Worm (Caenorhabditis elegans) whole organism, L3 larva: ENCODE measurements around the gene srbc-7.

ENCODE experiments used
- ceh-16 ChIP-seq: sonication (generic microtip); optimal IDR thresholded peaks from 2 replicates; lab custom pipeline; 2017; ENCODE audit warnings: missing biosample characterization, missing genetic modification characterization
- ceh-82 ChIP-seq: fragments of 150-350 bp; optimal IDR thresholded peaks from 2 replicates; lab custom pipeline; 2014; ENCODE audit warnings: missing biosample characterization, missing genetic modification characterization
- egl-27 ChIP-seq: sonication (generic microtip); optimal IDR thresholded peaks from 4 replicates; lab custom pipeline; 2017; ENCODE audit warnings: missing biosample characterization, missing genetic modification reagents, missing genetic modification characterization
- fos-1 ChIP-seq: fragments of 150-350 bp; optimal IDR thresholded peaks from 2 replicates; lab custom pipeline; 2014; ENCODE audit warnings: missing biosample characterization, missing genetic modification characterization
- nhr-12 ChIP-seq: fragments of 150-350 bp; optimal IDR thresholded peaks from 2 replicates; lab custom pipeline; 2014; ENCODE audit warnings: missing biosample characterization, missing genetic modification characterization
- nhr-77 ChIP-seq: fragments of 150-350 bp; optimal IDR thresholded peaks from 2 replicates; lab custom pipeline; 2014; ENCODE audit warnings: missing biosample characterization, missing genetic modification characterization
- snpc-4 ChIP-seq: fragments of 150-350 bp; optimal IDR thresholded peaks from 2 replicates; lab custom pipeline; 2014; ENCODE audit warnings: missing biosample characterization, missing genetic modification characterization
- ztf-11 ChIP-seq: fragments of 150-350 bp; optimal IDR thresholded peaks from 2 replicates; lab custom pipeline; 2014; ENCODE audit warnings: missing biosample characterization, missing genetic modification characterization

ce11 chrV:7521304-7521703 is 33.9 kb upstream of the srbc-7 start:
- TF ChIP-seq ceh-82 (tag; lab: Kevin White, UChicago) (no peak), fos-1 (tag; lab: Kevin White, UChicago) (no peak), ztf-11 (no peak), nhr-77 (tag; lab: Kevin White, UChicago) (no peak), nhr-12 (no peak), ceh-16 (tag; lab: Kevin White, UChicago) (no peak), egl-27 (tag; lab: Kevin White, UChicago) (no peak), snpc-4 (tag; lab: Kevin White, UChicago) (no peak)
